Worm (Caenorhabditis elegans) whole organism, L3 larva: ENCODE results near the gene F38B6.3.
A peak's percentile ranks its signal among the peaks of the same experiment; 100 is the strongest.

ENCODE experiments used
- ZK546.5 ChIP-seq: sonication (generic microtip); optimal IDR thresholded peaks from 2 replicates; lab custom pipeline; 2017; ENCODE audit warnings: missing biosample characterization, missing genetic modification characterization
- ama-1 ChIP-seq: fragments of 150-350 bp; optimal IDR thresholded peaks from 2 replicates; lab custom pipeline; 2018
- ceh-28 ChIP-seq: fragments of 150-350 bp; optimal IDR thresholded peaks from 2 replicates; lab custom pipeline; 2014; ENCODE audit warnings: missing biosample characterization, missing genetic modification reagents, missing genetic modification characterization
- egl-5 ChIP-seq: fragments of 150-350 bp; optimal IDR thresholded peaks from 2 replicates; lab custom pipeline; 2017; ENCODE audit warnings: missing biosample characterization, missing genetic modification reagents, missing genetic modification characterization, inconsistent platforms
- elt-2 ChIP-seq: sonication (generic microtip); optimal IDR thresholded peaks from 2 replicates; lab custom pipeline; 2016; ENCODE audit warnings: missing genetic modification reagents, mild to moderate bottlenecking, missing genetic modification characterization, missing compliant biosample characterization
- elt-3 ChIP-seq, 3 experiments: fragments of 150-350 bp in 1 of 3; sonication (generic microtip) in 2 of 3; optimal IDR thresholded peaks; 2 replicates in 2 of 3; 4 replicates in 1 of 3; lab custom pipeline; 2014 to 2017; ENCODE audit warnings: missing biosample characterization in 3 of 3, missing genetic modification characterization in 3 of 3
- eor-1 ChIP-seq, 2 experiments: fragments of 150-350 bp; optimal IDR thresholded peaks; 2 replicates each; lab custom pipeline; 2014 to 2018; ENCODE audit warnings: missing biosample characterization in 2 of 2, missing genetic modification characterization in 2 of 2
- fkh-10 ChIP-seq: sonication (generic microtip); optimal IDR thresholded peaks from 2 replicates; lab custom pipeline; 2017; ENCODE audit warnings: missing biosample characterization, missing genetic modification reagents, missing genetic modification characterization
- fkh-2 ChIP-seq: fragments of 150-350 bp; optimal IDR thresholded peaks from 2 replicates; lab custom pipeline; 2014; ENCODE audit warnings: missing biosample characterization, missing genetic modification reagents, missing genetic modification characterization
- fos-1 ChIP-seq: fragments of 150-350 bp; optimal IDR thresholded peaks from 2 replicates; lab custom pipeline; 2014; ENCODE audit warnings: missing biosample characterization, missing genetic modification characterization
- hmg-11 ChIP-seq: sonication (generic microtip); optimal IDR thresholded peaks from 2 replicates; lab custom pipeline; 2016; ENCODE audit warnings: missing genetic modification characterization, missing compliant biosample characterization
- jun-1 ChIP-seq: fragments of 150-350 bp; optimal IDR thresholded peaks from 2 replicates; lab custom pipeline; 2014; ENCODE audit warnings: missing biosample characterization, missing genetic modification reagents, missing genetic modification characterization
- lin-15B ChIP-seq: fragments of 150-350 bp; optimal IDR thresholded peaks from 2 replicates; lab custom pipeline; 2014; ENCODE audit warnings: missing biosample characterization, missing genetic modification characterization
- lin-39 ChIP-seq: fragments of 150-350 bp; optimal IDR thresholded peaks from 2 replicates; lab custom pipeline; 2018; ENCODE audit warnings: missing biosample characterization, missing genetic modification reagents, missing genetic modification characterization
- lsy-12 ChIP-seq: sonication (generic microtip); optimal IDR thresholded peaks from 2 replicates; lab custom pipeline; 2016; ENCODE audit warnings: mild to moderate bottlenecking, missing genetic modification characterization, missing compliant biosample characterization
- mdl-1 ChIP-seq: fragments of 150-350 bp; optimal IDR thresholded peaks from 2 replicates; lab custom pipeline; 2014; ENCODE audit warnings: missing biosample characterization, missing genetic modification characterization
- nfya-1 ChIP-seq: sonication (generic microtip); optimal IDR thresholded peaks from 2 replicates; lab custom pipeline; 2017; ENCODE audit warnings: missing genetic modification characterization, mild to moderate bottlenecking, missing compliant biosample characterization, antibody characterized with exemption, moderate library complexity; ENCODE audit not compliant: insufficient read depth
- nhr-23 ChIP-seq: fragments of 150-350 bp; optimal IDR thresholded peaks from 2 replicates; lab custom pipeline; 2014; ENCODE audit warnings: missing biosample characterization, missing genetic modification reagents, missing genetic modification characterization
- nhr-25 ChIP-seq: sonication (generic microtip); optimal IDR thresholded peaks from 2 replicates; lab custom pipeline; 2017; ENCODE audit warnings: missing biosample characterization, missing genetic modification characterization
- nhr-43 ChIP-seq: sonication (generic microtip); optimal IDR thresholded peaks from 2 replicates; lab custom pipeline; 2016; ENCODE audit warnings: mild to moderate bottlenecking, missing genetic modification characterization, missing compliant biosample characterization; ENCODE audit not compliant: poor library complexity, severe bottlenecking
- pha-4 ChIP-seq: fragments of 150-350 bp; optimal IDR thresholded peaks from 2 replicates; lab custom pipeline; 2014; ENCODE audit warnings: missing biosample characterization, missing genetic modification reagents, missing genetic modification characterization
- pqm-1 ChIP-seq: fragments of 150-350 bp; optimal IDR thresholded peaks from 2 replicates; lab custom pipeline; 2017; ENCODE audit warnings: missing biosample characterization, missing genetic modification characterization, inconsistent platforms
- snpc-4 ChIP-seq: fragments of 150-350 bp; optimal IDR thresholded peaks from 2 replicates; lab custom pipeline; 2014; ENCODE audit warnings: missing biosample characterization, missing genetic modification characterization
- tbx-2 ChIP-seq: sonication (generic microtip); optimal IDR thresholded peaks from 2 replicates; lab custom pipeline; 2016; ENCODE audit warnings: mild to moderate bottlenecking, missing genetic modification characterization, missing compliant biosample characterization
- unc-39 ChIP-seq: sonication (generic microtip); optimal IDR thresholded peaks from 4 replicates; lab custom pipeline; 2017; ENCODE audit warnings: missing biosample characterization, missing genetic modification characterization
- unc-62 ChIP-seq: fragments of 150-350 bp; sonication (generic microtip); optimal IDR thresholded peaks from 4 replicates; lab custom pipeline; 2014; ENCODE audit warnings: missing biosample characterization, missing genetic modification reagents, missing genetic modification characterization
- ztf-11 ChIP-seq: fragments of 150-350 bp; optimal IDR thresholded peaks from 2 replicates; lab custom pipeline; 2014; ENCODE audit warnings: missing biosample characterization, missing genetic modification characterization
- ztf-4 ChIP-seq: fragments of 150-350 bp; optimal IDR thresholded peaks from 2 replicates; lab custom pipeline; 2014; ENCODE audit warnings: missing biosample characterization, missing genetic modification characterization

F38B6.3 gene

ce11 chrX:6744537-6744936 lies 51.1 kb downstream of the F38B6.3 start:
- TF ChIP-seq mdl-1 (tag; lab: Kevin White, UChicago): peak; percentile 72
- no peak for TF ChIP-seq egl-5
- peak; percentile 31 for TF ChIP-seq fos-1 (tag; lab: Kevin White, UChicago)
- peak; percentile 76 for TF ChIP-seq nhr-43 (tag; lab: Kevin White, UChicago)
- TF ChIP-seq nhr-25 (tag; lab: Kevin White, UChicago): no peak
- TF ChIP-seq elt-3 (tag; optimal IDR thresholded peaks at IDR 0.05; lab: Kevin White, UChicago): peak in 1 of 3 experiments; percentile 83
- peak; percentile 83 for TF ChIP-seq pqm-1 (tag; lab: Kevin White, UChicago)
- TF ChIP-seq ztf-11 (tag; lab: Kevin White, UChicago): no peak
- peak; percentile 12 for TF ChIP-seq pha-4 (tag; lab: Kevin White, UChicago)
- TF ChIP-seq unc-39: no peak
- no peak for TF ChIP-seq ztf-4
- peak; percentile 65 for TF ChIP-seq nhr-23 (tag; lab: Kevin White, UChicago)
- TF ChIP-seq eor-1 (tag; optimal IDR thresholded peaks at IDR 0.05; lab: Kevin White, UChicago): no peak
- TF ChIP-seq jun-1 (tag; lab: Kevin White, UChicago): peak; percentile 78
- peak; percentile 37 for TF ChIP-seq ama-1 (lab: Kevin White, UChicago)
- TF ChIP-seq elt-2: peak; percentile 96

- peak; percentile 85 for TF ChIP-seq fkh-10 (GFP tag; lab: Kevin White, UChicago)
- TF ChIP-seq hmg-11 (tag; lab: Kevin White, UChicago): peak; percentile 15
- no peak for TF ChIP-seq pha-4 (tag; lab: Kevin White, UChicago)
- no peak for TF ChIP-seq lsy-12 (tag; lab: Kevin White, UChicago)
- TF ChIP-seq lin-39 (tag; lab: Kevin White, UChicago): peak; percentile 66
- no peak for TF ChIP-seq snpc-4 (tag; lab: Kevin White, UChicago)
- TF ChIP-seq mdl-1 (tag; lab: Kevin White, UChicago): peak; percentile 36
- TF ChIP-seq nfya-1 (tag; lab: Kevin White, UChicago): peak; percentile 9
- TF ChIP-seq ceh-28 (tag; lab: Kevin White, UChicago): no peak
- TF ChIP-seq unc-62 (GFP tag; lab: Kevin White, UChicago): peak; percentile 60
- TF ChIP-seq ZK546.5 (tag; lab: Kevin White, UChicago): no peak
- TF ChIP-seq fkh-2 (tag; lab: Kevin White, UChicago): no peak
- TF ChIP-seq tbx-2 (tag; lab: Kevin White, UChicago): no peak
- TF ChIP-seq fos-1 (tag; lab: Kevin White, UChicago): no peak
- TF ChIP-seq lin-15B (tag; lab: Kevin White, UChicago): no peak
- TF ChIP-seq jun-1 (tag; lab: Kevin White, UChicago): no peak
- TF ChIP-seq, all 47 proteins: peak for 6
Measured at ce11 chrX:6744978-6745377, 51.5 kb downstream of the F38B6.3 start.
